Worm (Caenorhabditis elegans) whole organism, dauer: ENCODE data around the gene dgat-2.
"Not testable (repeated sequence)": the region's sequence is repeated elsewhere in the genome, so short reads cannot be mapped to it uniquely, and the experiment has no call there.

Source experiments
- unc-62 ChIP-seq: sonication (generic microtip); optimal IDR thresholded peaks from 2 replicates; lab custom pipeline; 2017; ENCODE audit warnings: missing biosample characterization, missing genetic modification reagents, missing genetic modification characterization

Gene dgat-2

DNA sequence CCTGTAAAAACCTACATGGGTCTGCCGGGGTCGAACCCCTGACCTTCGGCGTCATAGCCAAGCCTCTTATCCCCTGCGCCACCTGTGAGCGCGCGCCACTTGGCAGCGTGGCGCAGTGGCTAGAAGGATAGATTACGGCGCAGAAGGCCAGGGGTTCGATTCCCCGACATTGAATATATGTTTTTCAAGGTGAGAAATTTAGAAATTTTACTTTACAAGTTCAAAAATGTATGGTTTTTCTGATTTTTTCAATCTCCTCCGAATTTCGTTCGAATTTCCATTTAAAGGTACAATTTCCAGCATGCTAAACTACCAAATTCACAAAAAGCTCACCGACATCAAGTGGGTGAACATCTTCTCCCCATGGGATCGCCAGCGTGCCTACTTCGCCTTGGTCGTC, at the start of gene dgat-2:
TSS of gene dgat-2 (plus strand) at position 301 of the 400 bp plus-strand sequence.
- TF ChIP-seq unc-62 (GFP tag; lab: Kevin White, UChicago): no peak

DNA sequence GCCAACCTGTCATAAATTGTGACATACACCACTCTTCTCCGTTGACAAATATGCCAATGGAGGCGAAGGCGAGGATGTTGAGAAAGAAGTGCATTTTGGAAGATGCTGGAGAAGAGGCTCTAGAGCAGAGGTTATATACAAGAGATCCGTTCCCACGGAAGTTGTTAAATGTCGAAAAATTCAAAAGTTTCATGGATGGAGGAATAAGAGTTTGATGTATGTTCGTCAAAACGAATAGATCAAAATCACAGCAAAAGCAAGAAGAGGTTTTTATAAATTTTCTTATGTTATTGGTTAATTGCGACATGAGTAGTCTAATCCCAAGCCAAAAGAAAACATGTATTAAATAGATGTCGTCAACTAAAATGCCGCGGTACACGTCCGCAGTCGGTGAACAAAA, 49.6 kb upstream of the dgat-2 start, which contains the start of gene Y6G8.15:
TSS of gene Y6G8.15 (minus strand) at position 101 of the 400 bp plus-strand sequence.
- TF ChIP-seq unc-62 (GFP tag; lab: Kevin White, UChicago): not testable (repeated sequence)

DNA sequence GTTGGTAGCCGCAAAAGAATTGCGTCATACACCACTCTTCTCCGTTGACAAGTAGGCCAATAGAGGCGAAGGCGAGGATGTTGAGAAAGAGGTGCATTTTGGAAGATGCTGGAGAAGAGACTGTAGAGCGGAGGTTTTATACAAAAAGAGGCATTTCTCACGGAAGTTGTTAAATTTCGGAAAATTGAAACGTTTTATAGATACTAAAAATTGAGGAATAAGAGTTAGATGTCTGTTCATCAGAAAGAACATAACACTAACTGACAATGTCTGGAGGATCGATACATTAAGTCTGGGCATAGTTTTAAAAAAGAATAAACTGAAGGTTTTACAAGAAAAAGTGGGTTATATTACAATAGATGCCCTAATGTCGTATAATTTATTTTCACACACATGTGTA, 45.9 kb upstream of the dgat-2 start, which contains the start of gene Y6G8.14:
TSS of gene Y6G8.14 (minus strand) at position 101 of the 400 bp plus-strand sequence.
- TF ChIP-seq unc-62 (GFP tag; lab: Kevin White, UChicago): no peak

DNA sequence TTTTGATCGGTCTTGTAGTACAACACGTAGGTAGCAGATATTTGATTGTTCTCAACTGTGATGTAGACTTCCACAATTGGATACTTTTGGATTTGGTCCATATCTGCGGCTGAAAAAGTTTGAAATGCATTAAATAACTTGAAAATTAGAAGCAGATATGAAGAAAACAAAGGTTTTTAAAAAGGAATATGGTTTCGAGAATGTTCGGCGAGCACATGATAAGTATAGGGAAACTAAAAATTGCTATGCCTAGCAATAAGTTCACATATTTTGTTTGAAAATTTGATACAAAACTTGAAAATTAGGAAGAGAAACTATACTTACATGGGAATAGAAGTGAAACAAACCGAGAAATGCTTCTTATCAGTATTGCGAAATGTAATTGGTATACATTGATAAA, 44.5 kb upstream of the dgat-2 start, which contains the start of gene Y6G8.5:
TSS of gene Y6G8.5 (minus strand) at position 101 of the 400 bp plus-strand sequence.
- no peak for TF ChIP-seq unc-62 (GFP tag; lab: Kevin White, UChicago)

DNA sequence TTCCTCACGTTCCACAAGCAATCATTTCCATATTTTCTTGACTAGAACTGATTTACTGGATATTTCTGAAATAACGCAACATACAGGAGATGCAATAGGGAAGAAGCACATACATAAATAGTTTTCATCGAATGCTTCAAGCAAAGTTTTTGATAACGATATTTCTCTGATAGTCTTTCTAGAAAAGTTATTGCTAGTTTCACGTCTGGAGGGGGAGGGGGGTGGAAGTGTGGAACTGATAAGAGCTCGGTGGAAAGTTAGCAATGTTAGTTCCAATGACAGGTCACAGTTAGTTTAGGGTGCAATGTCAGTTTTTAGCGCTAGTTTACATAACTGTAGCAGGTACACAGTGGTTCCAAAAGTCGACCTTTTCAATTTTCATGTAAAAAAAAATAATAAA, 43.3 kb upstream of the dgat-2 start, which contains the start of gene Y6G8.6:
TSS of gene Y6G8.6 (minus strand) at position 98 of the 400 bp plus-strand sequence.
- TF ChIP-seq unc-62 (GFP tag; lab: Kevin White, UChicago): no peak

DNA sequence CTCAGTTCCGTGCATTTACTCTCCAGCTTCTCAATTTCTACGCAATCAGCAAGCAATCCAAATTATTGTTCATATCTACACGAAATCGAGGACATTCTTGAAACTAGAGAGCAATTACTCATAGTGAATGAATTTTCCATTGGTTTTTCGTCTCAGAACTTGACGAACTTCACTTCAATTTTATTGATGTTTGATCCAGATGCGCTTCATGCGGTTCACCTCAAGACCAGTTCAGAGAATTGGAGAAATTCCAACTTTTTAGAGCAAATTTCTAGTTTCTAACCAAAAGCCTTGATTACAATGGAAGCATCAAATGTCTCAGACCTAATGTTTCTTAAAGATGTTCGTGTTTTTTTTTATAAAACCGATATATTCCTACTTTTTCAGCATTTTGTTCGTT, 39.8 kb upstream of the dgat-2 start, which contains the start of gene Y6G8.8:
TSS of gene Y6G8.8 (plus strand) at position 301 of the 400 bp plus-strand sequence.
- no peak for TF ChIP-seq unc-62 (GFP tag; lab: Kevin White, UChicago)

DNA sequence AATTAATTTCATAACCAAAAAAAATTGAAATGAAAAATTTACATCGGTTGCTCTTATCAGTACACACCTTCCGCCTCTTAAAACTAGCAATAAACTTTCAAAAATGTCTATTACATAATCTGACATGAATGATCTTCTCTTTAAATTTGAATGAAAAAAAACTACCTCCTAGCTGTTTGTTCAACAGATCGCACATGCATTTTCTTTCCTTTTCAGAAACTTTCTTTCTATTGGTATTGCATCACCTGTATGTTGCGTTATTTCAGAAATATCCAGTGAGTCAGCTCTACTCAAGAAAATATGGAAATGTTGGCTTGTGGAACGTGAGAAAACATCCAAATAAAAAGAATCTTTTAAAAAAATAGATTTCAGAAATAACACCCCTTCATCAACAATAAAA, 36.9 kb upstream of the dgat-2 start, which contains the start of gene F57G4.1:
TSS of gene F57G4.1 (plus strand) at position 301 of the 400 bp plus-strand sequence.
- TF ChIP-seq unc-62 (GFP tag; lab: Kevin White, UChicago): no peak

DNA sequence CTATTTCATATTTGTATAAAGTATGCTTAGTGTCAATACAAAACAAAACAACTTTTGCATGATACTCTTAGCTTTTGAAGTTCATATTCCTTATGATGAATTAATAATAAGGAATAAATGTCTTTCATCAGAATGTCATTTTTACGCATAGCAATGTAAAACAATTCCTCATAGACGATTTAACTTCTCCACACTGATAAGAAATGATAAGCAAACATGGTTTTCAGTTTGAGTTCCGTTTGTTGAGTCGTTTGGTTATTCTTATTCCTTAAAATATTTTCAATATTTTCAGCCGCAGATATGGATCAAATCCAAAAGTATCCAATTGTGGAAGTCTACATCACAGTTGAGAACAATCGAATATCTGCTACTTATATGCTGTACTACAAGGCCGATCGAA, 35.2 kb upstream of the dgat-2 start, which contains the start of gene F57G4.11:
TSS of gene F57G4.11 (plus strand) at position 301 of the 400 bp plus-strand sequence.
- TF ChIP-seq unc-62 (GFP tag; lab: Kevin White, UChicago): no peak

DNA sequence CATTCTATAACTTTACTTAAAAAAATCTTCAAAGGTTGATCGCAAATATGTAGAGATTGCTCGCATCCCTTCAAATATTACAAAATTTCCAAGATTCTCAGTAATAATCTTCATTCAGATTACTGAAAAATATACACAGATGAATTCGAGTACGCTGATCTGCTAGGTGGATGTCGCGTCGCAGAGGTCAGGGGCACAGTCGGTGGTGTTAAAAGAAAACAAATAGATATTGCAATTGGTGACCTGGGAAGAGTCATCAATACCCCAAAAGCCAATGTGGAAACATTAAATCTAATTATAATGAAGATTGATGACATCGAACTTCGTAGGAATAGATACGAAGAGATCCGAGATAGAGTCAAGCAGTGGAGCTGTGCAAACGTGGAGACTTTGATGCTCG, 31.5 kb upstream of the dgat-2 start, which contains the start of gene F57G4.10:
TSS of gene F57G4.10 (plus strand) at position 301 of the 400 bp plus-strand sequence.
- TF ChIP-seq unc-62 (GFP tag; lab: Kevin White, UChicago): no peak

DNA sequence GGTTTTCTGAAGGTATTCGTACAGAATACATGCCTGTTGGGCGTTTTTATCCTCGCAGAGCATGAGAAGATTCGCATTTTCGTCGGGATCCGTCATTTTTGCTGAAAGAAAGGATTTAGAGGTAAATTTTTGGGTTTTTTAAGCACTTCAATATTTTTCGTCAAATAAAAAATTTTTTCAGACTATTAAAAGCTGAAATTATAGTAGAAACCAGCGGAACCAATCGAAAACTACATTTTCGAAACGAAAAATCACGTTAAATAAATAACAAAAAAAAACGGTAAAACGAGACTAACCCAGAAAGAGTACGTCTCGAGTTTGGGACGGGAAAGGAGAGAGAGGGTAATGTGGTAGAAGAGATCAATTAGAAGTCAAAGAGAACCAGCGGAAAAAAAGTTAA, 9.7 kb upstream of the dgat-2 start, which contains the start of gene fbxa-192:
TSS of gene fbxa-192 (minus strand) at position 101 of the 400 bp plus-strand sequence.
- no peak for TF ChIP-seq unc-62 (GFP tag; lab: Kevin White, UChicago)

DNA sequence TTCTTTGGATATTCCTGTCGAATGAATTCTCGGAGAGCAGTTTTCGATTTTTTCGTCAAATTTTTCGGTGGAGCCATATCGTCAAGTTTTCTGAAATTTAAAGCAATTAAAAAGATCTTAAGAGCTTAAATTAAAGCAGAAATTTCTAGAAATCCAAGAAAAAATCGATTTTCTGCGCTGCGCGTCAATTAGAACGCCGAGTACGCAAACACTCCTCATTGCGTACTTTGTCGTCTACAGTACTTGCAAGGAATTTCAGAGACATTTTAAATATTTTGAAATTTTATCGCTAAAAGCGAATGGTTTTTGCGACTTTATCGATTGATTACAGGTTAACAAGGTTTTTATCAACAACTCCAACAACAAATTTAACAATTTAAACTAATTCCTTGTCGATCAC, 4.9 kb upstream of the dgat-2 start:
- TF ChIP-seq unc-62 (GFP tag; lab: Kevin White, UChicago): no peak

DNA sequence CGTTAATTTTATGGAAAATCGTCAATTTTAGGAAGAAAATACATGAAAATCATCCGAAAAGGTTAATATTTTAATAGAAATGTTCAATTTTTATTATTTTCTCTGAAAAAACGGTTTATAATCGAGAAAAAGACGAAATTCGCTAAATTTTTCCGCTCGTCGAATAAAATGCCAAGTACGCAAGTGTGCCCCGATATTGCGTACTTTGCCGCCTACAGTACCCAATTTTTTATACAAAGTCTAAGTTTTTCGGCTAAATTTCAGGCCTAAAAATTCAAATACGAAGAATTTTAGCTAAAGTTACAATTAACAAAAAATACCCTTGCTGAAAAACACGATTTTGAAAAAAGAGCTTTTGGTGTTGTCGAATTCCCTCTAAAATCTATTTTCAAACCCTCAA, 1.3 kb upstream of the dgat-2 start:
- no peak for TF ChIP-seq unc-62 (GFP tag; lab: Kevin White, UChicago)

DNA sequence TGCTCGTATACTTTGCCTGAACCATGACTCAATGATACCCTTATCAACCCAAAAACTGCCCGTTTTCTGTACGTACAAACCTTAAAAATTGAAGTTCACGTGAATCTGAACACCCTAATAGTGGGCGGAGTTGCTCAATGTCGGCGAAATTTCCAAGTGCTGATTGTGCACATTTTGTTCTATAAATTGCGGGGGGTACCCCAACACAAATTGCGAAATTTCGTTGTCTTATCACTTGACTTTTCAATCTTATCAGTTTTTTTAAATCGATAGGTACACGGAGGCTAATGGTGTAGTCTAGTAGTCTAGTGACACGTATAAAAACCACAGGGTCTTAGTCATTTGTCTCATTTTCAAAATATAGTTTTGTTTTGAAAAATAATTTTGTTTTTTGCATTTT, 875 bp upstream of the dgat-2 start, which contains the start of gene fbxa-108:
TSS of gene fbxa-108 (minus strand) at position 158 of the 400 bp plus-strand sequence.
- no peak for TF ChIP-seq unc-62 (GFP tag; lab: Kevin White, UChicago)

DNA sequence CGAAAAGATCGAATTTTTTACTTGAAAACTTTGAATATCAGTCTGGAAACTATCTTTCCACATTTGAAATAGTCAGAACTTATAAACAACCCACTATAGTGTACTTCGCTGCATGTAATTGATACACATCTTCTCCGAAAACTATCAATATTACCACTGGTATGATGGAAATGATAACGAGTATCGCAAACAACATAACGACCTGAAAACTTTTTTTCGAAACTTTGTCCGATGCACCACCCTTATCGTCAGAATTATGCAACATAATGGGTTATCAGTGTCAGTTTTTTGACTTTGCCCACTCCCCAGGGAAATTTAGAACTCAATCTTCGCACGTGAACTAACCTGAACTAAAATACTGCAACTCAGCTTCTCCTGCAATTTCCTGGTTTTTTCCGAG, 2.2 kb downstream of the dgat-2 start:
- no peak for TF ChIP-seq unc-62 (GFP tag; lab: Kevin White, UChicago)

DNA sequence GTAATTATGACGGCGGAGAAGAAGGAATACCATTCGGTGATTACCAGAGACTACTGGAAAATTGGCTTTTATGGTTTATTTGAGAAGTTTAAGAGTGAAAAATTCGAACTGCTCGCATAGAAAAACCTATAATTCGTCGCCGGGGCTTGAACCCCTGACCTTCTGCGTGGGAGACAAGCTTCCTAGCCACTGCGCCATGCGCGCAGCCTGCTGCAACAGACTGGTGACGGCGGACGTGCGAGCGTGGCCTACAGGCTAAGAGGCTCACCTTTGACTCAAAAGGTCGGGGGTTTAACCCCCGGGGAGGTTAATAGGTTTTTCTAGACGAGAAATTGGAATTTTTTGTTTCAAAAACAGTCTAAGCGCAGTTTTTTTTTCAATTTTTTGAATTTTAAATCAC, 4.3 kb downstream of the dgat-2 start:
- no peak for TF ChIP-seq unc-62 (GFP tag; lab: Kevin White, UChicago)

DNA sequence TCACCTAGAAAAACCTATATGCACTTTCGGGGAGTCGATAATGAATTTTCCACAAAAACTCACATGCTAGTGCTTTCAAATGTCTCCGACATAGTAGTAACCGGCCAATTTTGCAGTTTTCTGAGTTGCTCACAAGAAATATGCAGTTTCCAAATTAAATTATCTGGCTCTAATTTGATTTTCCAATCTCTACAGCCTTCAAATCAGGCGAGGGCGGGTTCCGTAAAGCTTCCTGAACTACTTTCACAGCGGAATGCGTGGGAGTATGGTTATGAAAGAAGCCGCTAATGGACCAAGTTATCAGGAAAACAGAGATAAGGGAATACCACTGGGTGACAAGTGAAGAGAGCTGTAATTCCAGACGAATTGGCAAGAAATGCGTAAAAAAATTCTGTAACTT, 5.8 kb downstream of the dgat-2 start, which contains the start of gene F59A1.11:
TSS of gene F59A1.11 (minus strand) at position 101 of the 400 bp plus-strand sequence.
- TF ChIP-seq unc-62 (GFP tag; lab: Kevin White, UChicago): no peak

DNA sequence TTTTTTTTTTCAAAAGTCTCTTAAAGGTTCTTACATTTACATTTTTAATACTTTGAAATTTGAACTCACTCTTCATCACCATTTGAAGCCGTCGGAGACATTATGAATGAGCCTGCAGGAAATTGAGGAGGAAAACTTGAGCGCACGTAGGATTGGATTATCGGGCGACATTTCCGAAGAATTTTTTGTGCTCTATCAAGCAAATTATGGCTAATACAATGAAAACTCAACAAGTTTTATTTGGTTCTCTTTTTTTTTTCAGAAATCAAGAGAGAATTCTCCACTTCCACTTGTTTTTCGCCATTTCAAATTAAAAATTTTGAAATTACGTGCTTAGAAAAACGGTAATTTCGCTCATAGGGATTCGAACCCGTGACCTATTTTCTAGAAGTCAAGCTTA, 7.6 kb downstream of the dgat-2 start, which contains the start of gene F59A1.12:
TSS of gene F59A1.12 (minus strand) at position 101 of the 400 bp plus-strand sequence.
- no peak for TF ChIP-seq unc-62 (GFP tag; lab: Kevin White, UChicago)
